Worm (Caenorhabditis elegans) whole organism, L4 larva: ENCODE results near the gene btbd-10.
A peak's percentile ranks its signal among the peaks of the same experiment; 100 is the strongest.
"Not testable (repeated sequence)": the region's sequence is repeated elsewhere in the genome, so short reads cannot be mapped to it uniquely, and the experiment has no call there.

Experiments
- D1046.2 ChIP-seq: fragments of 200-800 bp; sonication (Bioruptor generic); IDR thresholded peaks from 2 replicates; pipeline ENCODE4 v1.3.6; 2022; ENCODE audit warnings: missing genetic modification characterization, missing compliant biosample characterization
- T26A8.4 ChIP-seq: fragments of 200-800 bp; sonication (Bioruptor generic); IDR thresholded peaks from 2 replicates; pipeline ENCODE4 v1.3.6; 2022; ENCODE audit warnings: missing genetic modification characterization, missing compliant biosample characterization
- Y48G9A.11 ChIP-seq: fragments of 200-800 bp; sonication (Bioruptor generic); IDR thresholded peaks from 2 replicates; pipeline ENCODE4 v1.3.6; 2022; ENCODE audit warnings: missing genetic modification reagents, missing genetic modification characterization, missing compliant biosample characterization
- Y5F2A.4 ChIP-seq: fragments of 200-800 bp; sonication (Bioruptor generic); optimal IDR thresholded peaks from 2 replicates; lab custom pipeline; 2018; ENCODE audit warnings: mild to moderate bottlenecking, missing genetic modification characterization, missing compliant biosample characterization
- aha-1 ChIP-seq: fragments of 150-350 bp; peaks from one replicate; lab custom pipeline; 2014; ENCODE audit warnings: missing biosample characterization, missing genetic modification characterization
- ama-1 ChIP-seq: fragments of 150-350 bp; optimal IDR thresholded peaks from 2 replicates; lab custom pipeline; 2014; ENCODE audit warnings: inconsistent platforms, mixed read lengths
- arid-1 ChIP-seq: fragments of 200-800 bp; sonication (Bioruptor generic); conservative IDR thresholded peaks from 2 replicates; pipeline ENCODE4 v1.3.6; 2022; ENCODE audit warnings: missing genetic modification reagents, missing genetic modification characterization, missing compliant biosample characterization
- ceh-28 ChIP-seq: fragments of 150-350 bp; optimal IDR thresholded peaks from 2 replicates; lab custom pipeline; 2014; ENCODE audit warnings: missing biosample characterization, missing genetic modification reagents, missing genetic modification characterization
- ceh-32 ChIP-seq: sonication (generic microtip); optimal IDR thresholded peaks from 2 replicates; lab custom pipeline; 2016; ENCODE audit warnings: mild to moderate bottlenecking, missing genetic modification characterization, missing compliant biosample characterization; ENCODE audit not compliant: poor library complexity
- daf-16 ChIP-seq, 3 experiments: sonication (generic microtip); optimal IDR thresholded peaks; 2 replicates each; lab custom pipeline; 2016 to 2017; ENCODE audit warnings: missing genetic modification characterization in 3 of 3, missing genetic modification reagents in 3 of 3, mild to moderate bottlenecking in 2 of 3, missing compliant biosample characterization in 2 of 3, missing biosample characterization in 1 of 3, moderate library complexity in 1 of 3
- dmd-6 ChIP-seq: fragments of 200-800 bp; sonication (Bioruptor generic); IDR thresholded peaks from 2 replicates; pipeline ENCODE4 v1.3.6; 2022; ENCODE audit warnings: missing genetic modification reagents, missing genetic modification characterization, missing compliant biosample characterization
- dmd-9 ChIP-seq: fragments of 200-800 bp; sonication (Bioruptor generic); IDR thresholded peaks from 2 replicates; pipeline ENCODE4 v1.3.6; 2022; ENCODE audit warnings: missing genetic modification reagents, missing genetic modification characterization, missing compliant biosample characterization
- dpl-1 ChIP-seq: fragments of 150-350 bp; optimal IDR thresholded peaks from 2 replicates; lab custom pipeline; 2014; ENCODE audit warnings: missing biosample characterization, missing genetic modification reagents, missing genetic modification characterization
- duxl-1 ChIP-seq: sonication (generic microtip); optimal IDR thresholded peaks from 2 replicates; lab custom pipeline; 2016; ENCODE audit warnings: mild to moderate bottlenecking, missing genetic modification characterization, moderate library complexity, missing compliant biosample characterization; ENCODE audit not compliant: poor library complexity
- egl-43 ChIP-seq: fragments of 200-800 bp; sonication (Bioruptor generic); IDR thresholded peaks from 2 replicates; pipeline ENCODE4 v1.3.6; 2022; ENCODE audit warnings: missing genetic modification reagents, missing genetic modification characterization, missing compliant biosample characterization
- fos-1 ChIP-seq: fragments of 150-350 bp; optimal IDR thresholded peaks from 2 replicates; lab custom pipeline; 2014; ENCODE audit warnings: missing biosample characterization, missing genetic modification characterization
- hif-1 ChIP-seq, 2 experiments: sonication (generic microtip); optimal IDR thresholded peaks; 2 replicates each; lab custom pipeline; 2016 to 2017; ENCODE audit warnings: missing compliant biosample characterization in 2 of 2, missing genetic modification characterization in 2 of 2, missing genetic modification reagents in 2 of 2, missing genotype in 2 of 2, mild to moderate bottlenecking in 1 of 2
- lin-38 ChIP-seq: fragments of 200-800 bp; sonication (Bioruptor generic); IDR thresholded peaks from 2 replicates; pipeline ENCODE4 v1.3.6; 2022; ENCODE audit warnings: missing genetic modification reagents, missing genetic modification characterization, missing compliant biosample characterization
- lir-3 ChIP-seq: sonication (generic microtip); optimal IDR thresholded peaks from 2 replicates; lab custom pipeline; 2016; ENCODE audit warnings: mild to moderate bottlenecking, missing genetic modification characterization, missing compliant biosample characterization
- lsy-2 ChIP-seq, 2 experiments: fragments of 150-350 bp in 1 of 2; sonication (generic microtip) in 1 of 2; optimal IDR thresholded peaks; 2 replicates each; lab custom pipeline; 2014 to 2017; ENCODE audit warnings: missing biosample characterization in 2 of 2, missing genetic modification characterization in 2 of 2
- madf-9 ChIP-seq: fragments of 200-800 bp; sonication (Bioruptor generic); conservative IDR thresholded peaks from 2 replicates; pipeline ENCODE4 v1.3.6; 2022; ENCODE audit warnings: missing genetic modification reagents, missing genetic modification characterization, missing compliant biosample characterization
- mdl-1 ChIP-seq, 2 experiments: fragments of 150-350 bp in 1 of 2; sonication (generic microtip) in 1 of 2; optimal IDR thresholded peaks; 2 replicates each; lab custom pipeline; 2014 to 2017; ENCODE audit warnings: missing biosample characterization in 2 of 2, missing genetic modification characterization in 2 of 2
- nhr-11 ChIP-seq: fragments of 150-350 bp; optimal IDR thresholded peaks from 2 replicates; lab custom pipeline; 2014; ENCODE audit warnings: missing biosample characterization, missing genetic modification characterization
- nhr-28 ChIP-seq: fragments of 150-350 bp; optimal IDR thresholded peaks from 2 replicates; lab custom pipeline; 2014; ENCODE audit warnings: missing biosample characterization, missing genetic modification characterization
- nhr-6 ChIP-seq: fragments of 150-350 bp; optimal IDR thresholded peaks from 2 replicates; lab custom pipeline; 2014; ENCODE audit warnings: missing biosample characterization, missing genetic modification characterization
- nhr-76 ChIP-seq: fragments of 150-350 bp; optimal IDR thresholded peaks from 2 replicates; lab custom pipeline; 2014; ENCODE audit warnings: missing biosample characterization, missing genetic modification characterization
- pha-4 ChIP-seq, 2 experiments: fragments of 150-350 bp in 1 of 2; fragments of 200-800 bp in 1 of 2; sonication (Bioruptor generic) in 1 of 2; IDR thresholded peaks in 1 of 2; optimal IDR thresholded peaks in 1 of 2; 2 replicates each; pipeline versions ENCODE4 v1.3.6 to Lab custom; 2014 to 2022; ENCODE audit warnings: missing genetic modification characterization in 2 of 2, missing genetic modification reagents in 2 of 2, missing biosample characterization in 1 of 2, missing compliant biosample characterization in 1 of 2
- php-3 ChIP-seq: fragments of 200-800 bp; sonication (Bioruptor generic); IDR thresholded peaks from 2 replicates; pipeline ENCODE4 v1.3.6; 2022; ENCODE audit warnings: missing genetic modification reagents, missing genetic modification characterization, missing compliant biosample characterization
- saeg-2 ChIP-seq: fragments of 200-800 bp; sonication (Bioruptor generic); IDR thresholded peaks from 2 replicates; pipeline ENCODE4 v1.3.6; 2022; ENCODE audit warnings: missing genetic modification reagents, missing genetic modification characterization, missing compliant biosample characterization
- set-16 ChIP-seq: fragments of 200-800 bp; sonication (Bioruptor generic); IDR thresholded peaks from 2 replicates; pipeline ENCODE4 v1.3.6; 2022; ENCODE audit warnings: missing genetic modification reagents, missing genetic modification characterization, missing compliant biosample characterization
- snpc-1.2 ChIP-seq: fragments of 200-800 bp; sonication (Bioruptor generic); IDR thresholded peaks from 2 replicates; pipeline ENCODE4 v1.3.6; 2022; ENCODE audit warnings: missing genetic modification reagents, missing genetic modification characterization, missing compliant biosample characterization
- snpc-4 ChIP-seq: fragments of 150-350 bp; optimal IDR thresholded peaks from 2 replicates; lab custom pipeline; 2014; ENCODE audit warnings: missing biosample characterization, missing genetic modification characterization
- tra-1 ChIP-seq: fragments of 200-800 bp; sonication (Bioruptor generic); IDR thresholded peaks from 2 replicates; pipeline ENCODE4 v1.3.6; 2022; ENCODE audit warnings: missing genetic modification reagents, missing genetic modification characterization, missing compliant biosample characterization
- unc-62 ChIP-seq, 3 experiments: fragments of 150-350 bp in 1 of 3; sonication (generic microtip); optimal IDR thresholded peaks in 2 of 3; peaks in 1 of 3; 1 replicate in 1 of 3; 2 replicates in 2 of 3; lab custom pipeline; 2014 to 2017; ENCODE audit warnings: missing biosample characterization in 3 of 3, missing genetic modification characterization in 3 of 3, missing genetic modification reagents in 3 of 3, missing genotype in 1 of 3
- zfp-3 ChIP-seq: fragments of 200-800 bp; sonication (Bioruptor generic); conservative IDR thresholded peaks from 2 replicates; pipeline ENCODE4 v1.3.6; 2022; ENCODE audit warnings: missing genetic modification reagents, missing genetic modification characterization, missing compliant biosample characterization

btbd-10 gene

ce11 chrII:4857873-4858364, 46.9 kb upstream of the btbd-10 start, which contains the start of gene F11G11.5:
TSS of gene F11G11.5 (plus strand) at chrII:4857923.
- TF ChIP-seq T26A8.4 (GFP tag; lab: Robert Waterston, UW), result peak; percentile 70
- peak; percentile 67 for TF ChIP-seq set-16 (GFP tag; lab: Robert Waterston, UW)
- TF ChIP-seq snpc-4, result no peak
- peak; percentile 67; the same call in 1 of the 2 replicates for TF ChIP-seq egl-43 (GFP tag; lab: Robert Waterston, UW)
- TF ChIP-seq Y48G9A.11 (GFP tag; lab: Robert Waterston, UW), result 0 out of 2 replicates have a peak, but pooled peaks have one; percentile 33
- no peak for TF ChIP-seq fos-1 (tag; lab: Kevin White, UChicago)
- no peak for TF ChIP-seq unc-62 (GFP tag; optimal IDR thresholded peaks at IDR 0.05 in 1 of 2; lab: Kevin White, UChicago)
- TF ChIP-seq unc-62 (tag; optimal IDR thresholded peaks at IDR 0.05; lab: Kevin White, UChicago), result no peak
- no peak for TF ChIP-seq madf-9
- TF ChIP-seq arid-1 (GFP tag; lab: Robert Waterston, UW), result no peak
- no peak for TF ChIP-seq ceh-32 (tag; lab: Kevin White, UChicago)
- 0 out of 2 replicates have a peak, but pooled peaks have one; percentile 48 for TF ChIP-seq D1046.2
- peak; percentile 35; the same call in 1 of the 2 replicates for TF ChIP-seq lin-38 (GFP tag; lab: Robert Waterston, UW)
- TF ChIP-seq tra-1, result no peak
- 0 out of 2 replicates have a peak, but pooled peaks have one; percentile 6 for TF ChIP-seq php-3 (GFP tag; lab: Robert Waterston, UW)
- no peak for TF ChIP-seq lsy-2 (tag; optimal IDR thresholded peaks at IDR 0.05; lab: Kevin White, UChicago)
- no peak for TF ChIP-seq daf-16 (GFP tag; optimal IDR thresholded peaks at IDR 0.05; lab: Kevin White, UChicago)
- TF ChIP-seq daf-16 (tag; optimal IDR thresholded peaks at IDR 0.05; lab: Kevin White, UChicago), result peak; percentile 1
- peak; percentile 25 for TF ChIP-seq ama-1 (lab: Kevin White, UChicago)
- TF ChIP-seq nhr-11, result no peak
- peak; percentile 30; the same call in 1 of the 2 replicates for TF ChIP-seq pha-4 (GFP tag; IDR thresholded peaks at IDR 0.05; lab: Robert Waterston, UW)
- TF ChIP-seq pha-4 (tag; optimal IDR thresholded peaks at IDR 0.05; lab: Kevin White, UChicago), result no peak
- TF ChIP-seq mdl-1 (tag; optimal IDR thresholded peaks at IDR 0.05; lab: Kevin White, UChicago), result no peak
- TF ChIP-seq lir-3 (tag; lab: Kevin White, UChicago), result no peak
- TF ChIP-seq hif-1 (tag; optimal IDR thresholded peaks at IDR 0.05; lab: Kevin White, UChicago), result no peak
- TF ChIP-seq snpc-1.2 (GFP tag; lab: Robert Waterston, UW), result no peak; the same call in 1 of the 2 replicates
- no peak for TF ChIP-seq saeg-2 (GFP tag; lab: Robert Waterston, UW)
- TF ChIP-seq nhr-76 (tag; lab: Kevin White, UChicago), result no peak
- TF ChIP-seq dmd-6 (GFP tag; lab: Robert Waterston, UW), result no peak
- TF ChIP-seq Y5F2A.4 (GFP tag; lab: Kevin White, UChicago), result no peak

ce11 chrII:4858906-4859411, 45.8 kb upstream of the btbd-10 start:
- peak; percentile 38 for TF ChIP-seq duxl-1 (tag; lab: Kevin White, UChicago)
- TF ChIP-seq aha-1 (tag; lab: Kevin White, UChicago), result peak; percentile 95
- no peak for TF ChIP-seq dmd-9 (GFP tag; lab: Robert Waterston, UW)
- no peak for TF ChIP-seq nhr-28 (tag; lab: Kevin White, UChicago)
- TF ChIP-seq ama-1 (lab: Kevin White, UChicago), result peak; percentile 71
- TF ChIP-seq nhr-6 (tag; lab: Kevin White, UChicago), result no peak
- TF ChIP-seq zfp-3 (GFP tag; lab: Robert Waterston, UW), result 0 out of 2 replicates have a peak, but pooled peaks have one; percentile 29
- no peak for TF ChIP-seq daf-16 (GFP tag; optimal IDR thresholded peaks at IDR 0.05; lab: Kevin White, UChicago)
- TF ChIP-seq daf-16 (tag; optimal IDR thresholded peaks at IDR 0.05; lab: Kevin White, UChicago), result peak; percentile 1
- TF ChIP-seq dpl-1 (GFP tag; lab: Kevin White, UChicago), result peak; percentile 20

- TF ChIP-seq egl-43 (GFP tag; lab: Robert Waterston, UW); ceh-28 (tag; lab: Kevin White, UChicago); T26A8.4 (GFP tag; lab: Robert Waterston, UW): not testable (repeated sequence)
- TF ChIP-seq, all 104 proteins: peak for 0; not testable (repeated sequence) for 104
Observed at ce11 chrII:4860260-4860659, 44.5 kb upstream of the btbd-10 start, which contains the start of the genes nspd-5 and F11G11.4. TSS of gene nspd-5 (minus strand) at chrII:4860360. TSS of gene F11G11.4 (plus strand) at chrII:4860594.
